Worm (Caenorhabditis elegans): Measurements from ENCODE around the gene unc-6.

ce11 chrX:6901078-6901477, 11.6 kb downstream of the unc-6 start, which contains the start of gene pes-23:
- TF ChIP-seq aly-2 (tag; optimal IDR thresholded peaks at IDR 0.05) (no peak), unc-39 (tag; optimal IDR thresholded peaks at IDR 0.05) (no peak), lsy-2 (tag; optimal IDR thresholded peaks at IDR 0.05) (no peak), nhr-237 (tag; optimal IDR thresholded peaks at IDR 0.05) (no peak), nhr-11 (tag; optimal IDR thresholded peaks at IDR 0.05) (no peak), elt-1 (tag; optimal IDR thresholded peaks at IDR 0.05) (no peak), ztf-11 (tag; optimal IDR thresholded peaks at IDR 0.05) (no peak), R02D3.7 (tag; optimal IDR thresholded peaks at IDR 0.05) (no peak), mdl-1 (tag; optimal IDR thresholded peaks at IDR 0.05) (no peak), unc-55 (GFP tag; optimal IDR thresholded peaks at IDR 0.05) (no peak), lin-11 (tag; optimal IDR thresholded peaks at IDR 0.05) (no peak)
